Worm (Caenorhabditis elegans) whole organism, L3 larva: Measurements from ENCODE around the gene coel-1.

Source experiments
- mml-1 ChIP-seq: fragments of 150-350 bp; sonication (generic microtip); optimal IDR thresholded peaks from 3 replicates; lab custom pipeline; 2014; ENCODE audit warnings: missing biosample characterization, missing genetic modification characterization
- zag-1 ChIP-seq: fragments of 150-350 bp; optimal IDR thresholded peaks from 2 replicates; lab custom pipeline; 2014; ENCODE audit warnings: missing biosample characterization, missing genetic modification characterization

DNA sequence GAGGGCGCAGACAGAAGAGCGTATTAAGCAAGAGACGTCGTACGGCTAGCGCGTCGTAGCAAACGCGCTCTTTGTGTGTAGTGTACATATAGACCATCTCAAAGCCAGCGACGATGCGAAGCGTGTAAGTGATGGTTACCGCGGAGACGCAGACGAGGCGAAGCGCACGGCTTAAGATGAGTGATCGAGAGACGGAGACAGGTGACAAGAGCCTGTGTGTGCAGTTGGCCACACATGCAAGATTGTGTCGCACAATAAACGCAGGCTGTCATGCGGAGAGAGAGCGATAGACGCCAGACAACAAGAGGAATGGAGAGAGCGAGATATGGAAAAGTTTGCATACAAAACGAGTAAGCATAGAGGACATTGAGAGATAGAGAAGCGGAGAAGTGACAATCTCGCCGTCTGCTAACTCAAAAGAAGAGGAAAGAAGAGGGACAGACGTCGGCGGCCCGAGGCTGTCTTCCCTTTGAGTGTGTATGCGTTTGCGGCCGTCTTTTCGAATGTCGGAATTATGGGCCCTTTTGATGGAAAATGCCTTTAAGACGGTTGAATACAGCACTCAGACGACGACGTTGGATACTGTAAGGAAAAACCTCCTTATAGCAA lies 42.6 kb upstream of the coel-1 start:
- no peak for TF ChIP-seq mml-1
- peak; percentile 78 for TF ChIP-seq zag-1 (tag; lab: Kevin White, UChicago)
